Worm (Caenorhabditis elegans) whole organism, L1 larva: ENCODE results near the gene mex-6.

ENCODE experiments used
- blmp-1 ChIP-seq: fragments of 150-350 bp; optimal IDR thresholded peaks from 2 replicates; lab custom pipeline; 2014; ENCODE audit warnings: missing biosample characterization, missing genetic modification characterization
- ceh-8 ChIP-seq: fragments of 200-800 bp; sonication (Bioruptor generic); optimal IDR thresholded peaks from 2 replicates; lab custom pipeline; 2018; ENCODE audit warnings: mild to moderate bottlenecking, missing genetic modification characterization, moderate library complexity, missing compliant biosample characterization
- ces-1 ChIP-seq: fragments of 150-350 bp; optimal IDR thresholded peaks from 2 replicates; lab custom pipeline; 2014; ENCODE audit warnings: missing biosample characterization, missing genetic modification reagents, missing genetic modification characterization
- dpl-1 ChIP-seq, 3 experiments: fragments of 150-350 bp in 2 of 3; sonication (generic microtip) in 1 of 3; optimal IDR thresholded peaks; 2 replicates each; lab custom pipeline; 2014 to 2017; ENCODE audit warnings: missing biosample characterization in 3 of 3, missing genetic modification characterization in 3 of 3, missing genetic modification reagents in 3 of 3
- lin-13 ChIP-seq: fragments of 150-350 bp; optimal IDR thresholded peaks from 2 replicates; lab custom pipeline; 2014; ENCODE audit warnings: missing biosample characterization, missing genetic modification reagents, missing genetic modification characterization
- lsy-2 ChIP-seq, 2 experiments: fragments of 150-350 bp; optimal IDR thresholded peaks; 2 replicates each; lab custom pipeline; 2014; ENCODE audit warnings: missing biosample characterization in 2 of 2, missing genetic modification characterization in 2 of 2
- mep-1 ChIP-seq: fragments of 150-350 bp; optimal IDR thresholded peaks from 2 replicates; lab custom pipeline; 2014; ENCODE audit warnings: missing biosample characterization, missing genetic modification characterization

DNA sequence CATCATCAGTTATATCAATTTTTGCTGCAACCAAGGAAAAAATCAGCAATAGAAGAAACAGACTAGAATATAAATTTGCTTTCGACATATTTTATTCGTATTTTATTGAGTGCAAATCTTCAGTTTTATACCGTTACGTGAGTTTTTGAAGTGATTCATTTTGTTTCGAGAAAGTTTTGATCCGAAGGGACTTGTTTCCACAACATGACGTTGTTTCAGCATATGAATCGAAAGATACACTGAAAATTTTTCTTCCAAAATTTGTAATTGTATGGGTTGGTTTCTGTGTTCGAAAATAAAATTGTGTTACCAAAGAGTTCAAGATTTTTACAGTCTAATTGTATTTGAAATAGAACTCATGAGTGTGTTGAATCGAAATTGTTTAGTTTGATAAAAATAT lies 44.0 kb upstream of the mex-6 start, which contains the start of gene T19H5.7:
- no peak for TF ChIP-seq ces-1 (GFP tag; lab: Kevin White, UChicago)
- TF ChIP-seq ceh-8 = no peak
- no peak for TF ChIP-seq lin-13 (GFP tag; lab: Kevin White, UChicago)
- no peak for TF ChIP-seq mep-1 (tag; lab: Kevin White, UChicago)
- TF ChIP-seq blmp-1 (tag; lab: Kevin White, UChicago) = no peak
- no peak for TF ChIP-seq lsy-2 (tag; optimal IDR thresholded peaks at IDR 0.05; lab: Kevin White, UChicago)
- no peak for TF ChIP-seq dpl-1 (GFP tag; optimal IDR thresholded peaks at IDR 0.05; lab: Kevin White, UChicago)
